Worm (Caenorhabditis elegans): ENCODE data around the gene R52.6.

The R52.6 gene

DNA sequence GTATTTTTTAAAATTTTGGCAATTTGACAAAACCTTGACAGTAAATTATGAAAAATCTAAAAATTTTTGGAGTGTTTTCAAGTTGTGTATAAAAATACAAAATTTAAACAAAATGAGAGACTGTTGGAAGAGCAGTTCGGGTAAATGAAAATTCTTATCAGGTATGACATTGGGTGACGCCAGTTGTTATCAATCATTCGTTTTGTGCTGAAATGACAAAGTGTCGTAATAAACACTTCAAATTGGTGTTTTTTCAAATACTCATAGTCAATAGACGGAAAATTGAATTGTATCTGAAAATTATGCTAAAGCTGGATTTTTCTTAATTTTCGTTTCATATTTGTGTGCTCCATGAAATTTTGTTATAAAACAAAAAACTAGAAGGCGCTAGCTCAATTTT is 9.9 kb upstream of the R52.6 start:
- TF ChIP-seq fos-1 (tag; optimal IDR thresholded peaks at IDR 0.05) = peak; percentile 76
- no peak for TF ChIP-seq peb-1 (tag; optimal IDR thresholded peaks at IDR 0.05)
- TF ChIP-seq elt-3 (tag; optimal IDR thresholded peaks at IDR 0.05) = no peak
- TF ChIP-seq nhr-23 (tag; optimal IDR thresholded peaks at IDR 0.05) = no peak
- no peak for TF ChIP-seq lin-13 (GFP tag; optimal IDR thresholded peaks at IDR 0.05)

DNA sequence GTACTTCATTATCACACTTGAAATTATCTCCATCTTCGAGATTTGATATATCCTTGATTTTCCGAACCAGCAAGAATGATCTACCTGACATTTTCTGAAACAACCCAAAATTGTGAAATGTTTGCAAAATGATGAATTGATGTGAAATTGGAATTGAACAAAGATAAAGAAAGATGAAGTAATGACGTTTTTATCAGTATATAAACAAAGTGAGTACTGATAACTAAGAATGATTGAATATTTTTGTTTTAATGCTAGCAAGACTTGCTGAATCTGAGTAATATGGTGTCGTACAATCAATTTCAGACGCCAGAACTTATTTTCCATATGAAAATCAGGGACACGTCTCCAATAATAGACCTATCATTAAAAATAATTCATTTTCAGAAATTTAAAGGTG is 9.2 kb upstream of the R52.6 start, which contains the start of gene math-37:
math-37 (minus strand) TSS at position 101 of the 400 bp plus-strand sequence.
- TF ChIP-seq nhr-21 (tag; optimal IDR thresholded peaks at IDR 0.05) (no peak), R02D3.7 (tag; optimal IDR thresholded peaks at IDR 0.05) (no peak), sma-9 (GFP tag; optimal IDR thresholded peaks at IDR 0.05) (no peak), sma-9 (tag; optimal IDR thresholded peaks at IDR 0.05) (no peak), fos-1 (tag; optimal IDR thresholded peaks at IDR 0.05) (peak; percentile 48)

DNA sequence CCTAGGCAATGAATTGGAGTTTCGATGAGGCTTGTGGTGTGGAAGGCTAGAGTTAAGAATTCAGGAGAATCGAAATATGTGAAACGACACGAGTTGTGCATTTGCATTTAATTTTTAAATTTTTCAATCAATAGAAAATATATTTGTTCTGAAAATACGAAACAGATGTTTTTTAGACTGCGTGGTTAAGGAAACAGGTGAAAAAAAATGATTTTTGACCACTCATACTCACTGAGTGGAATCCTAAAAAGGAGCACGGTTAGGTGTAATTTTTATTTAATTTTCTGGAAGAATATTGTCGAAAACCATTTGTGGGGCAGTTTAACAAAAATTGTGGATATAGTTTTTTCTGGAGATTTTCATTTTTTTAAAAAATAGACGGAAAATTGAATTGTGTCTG is 3.9 kb upstream of the R52.6 start, which contains the start of gene srh-195:
srh-195 (minus strand) TSS at position 101 of the 400 bp plus-strand sequence.
- no peak for TF ChIP-seq ceh-16 (tag; optimal IDR thresholded peaks at IDR 0.05)
- no peak for TF ChIP-seq nhr-25 (tag; optimal IDR thresholded peaks at IDR 0.05)

ce11 chrII:2114488-2114887 is 1.6 kb upstream of the R52.6 start:
- TF ChIP-seq peb-1 (tag; optimal IDR thresholded peaks at IDR 0.05) (no peak), nhr-10 (tag; optimal IDR thresholded peaks at IDR 0.05) (no peak), lsy-2 (tag; optimal IDR thresholded peaks at IDR 0.05) (no peak)

- TF ChIP-seq mab-5 (tag; optimal IDR thresholded peaks at IDR 0.05) (no peak), Y55F3AM.14 (GFP tag; optimal IDR thresholded peaks at IDR 0.05) (no peak), fos-1 (tag; optimal IDR thresholded peaks at IDR 0.05) (no peak), ceh-16 (tag; optimal IDR thresholded peaks at IDR 0.05) (no peak), ceh-82 (tag; optimal IDR thresholded peaks at IDR 0.05) (no peak), nhr-6 (tag; optimal IDR thresholded peaks at IDR 0.05) (no peak)
Observed at ce11 chrII:2109943-2110342, 2.9 kb downstream of the R52.6 start, which contains the start of gene R52.5. TSS of gene R52.5 (minus strand) at chrII:2110043.

- TF ChIP-seq skn-1 (tag; optimal IDR thresholded peaks at IDR 0.05) (no peak), crh-2 (tag; optimal IDR thresholded peaks at IDR 0.05) (no peak)
Observed at ce11 chrII:2108295-2108694, 4.6 kb downstream of the R52.6 start, which contains the start of gene R52.4. TSS of gene R52.4 (minus strand) at chrII:2108395.

- peak; percentile 76 for TF ChIP-seq fos-1 (tag; optimal IDR thresholded peaks at IDR 0.05)
- no peak for TF ChIP-seq zag-1 (tag; optimal IDR thresholded peaks at IDR 0.05)
Observed at ce11 chrII:2099139-2099976, 13.5 kb downstream of the R52.6 start, which contains the start of gene math-42. TSS of gene math-42 (plus strand) at chrII:2099926.

DNA sequence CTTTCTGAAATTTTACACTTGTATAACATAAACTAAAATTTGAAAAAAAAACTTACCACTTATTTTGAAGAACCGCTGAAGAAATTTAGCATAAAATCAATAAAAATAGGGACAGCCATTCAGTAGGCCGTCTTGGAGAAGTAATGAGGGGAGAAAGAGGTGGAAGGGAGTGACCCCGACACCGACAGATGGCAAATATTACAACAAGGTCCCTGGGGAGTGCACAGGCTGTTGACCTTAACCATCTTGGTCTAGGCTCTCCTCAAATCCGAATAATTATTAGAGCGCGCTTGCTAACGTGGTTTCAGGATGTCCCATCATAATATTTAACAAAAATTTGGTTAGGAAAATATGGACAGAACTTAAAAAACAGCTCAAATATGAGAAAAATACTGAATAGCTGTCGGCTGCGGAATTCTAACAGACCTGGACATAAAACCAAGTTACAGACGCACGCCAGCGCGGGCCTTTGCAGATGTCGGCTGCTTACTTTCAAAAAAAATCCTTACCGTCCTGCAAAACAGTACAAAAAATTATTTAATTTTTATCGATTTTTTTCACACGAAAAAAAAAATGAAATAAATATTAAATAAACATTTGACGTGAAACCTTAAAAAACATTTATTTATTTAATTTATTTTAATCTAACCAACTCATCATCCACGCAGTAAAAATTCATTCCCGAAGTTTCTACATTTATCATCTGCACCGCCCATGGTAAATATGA is 17.8 kb downstream of the R52.6 start, which contains the start of gene T16A1.2:
T16A1.2 (plus strand) TSS at position 677 of the 727 bp plus-strand sequence.
- no peak for TF ChIP-seq alr-1 (tag; optimal IDR thresholded peaks at IDR 0.05)
- no peak for TF ChIP-seq sem-4 (tag; optimal IDR thresholded peaks at IDR 0.05)
- no peak for TF ChIP-seq ztf-1 (GFP tag; conservative IDR thresholded peaks at IDR 0.05)
- TF ChIP-seq ztf-11 (tag; optimal IDR thresholded peaks at IDR 0.05) = no peak
- TF ChIP-seq C34F6.9 (tag; optimal IDR thresholded peaks at IDR 0.05) = no peak

All from whole organism, L2 larva.